Fruit fly (Drosophila melanogaster): ENCODE results near the gene ringer.

ringer gene

DNA sequence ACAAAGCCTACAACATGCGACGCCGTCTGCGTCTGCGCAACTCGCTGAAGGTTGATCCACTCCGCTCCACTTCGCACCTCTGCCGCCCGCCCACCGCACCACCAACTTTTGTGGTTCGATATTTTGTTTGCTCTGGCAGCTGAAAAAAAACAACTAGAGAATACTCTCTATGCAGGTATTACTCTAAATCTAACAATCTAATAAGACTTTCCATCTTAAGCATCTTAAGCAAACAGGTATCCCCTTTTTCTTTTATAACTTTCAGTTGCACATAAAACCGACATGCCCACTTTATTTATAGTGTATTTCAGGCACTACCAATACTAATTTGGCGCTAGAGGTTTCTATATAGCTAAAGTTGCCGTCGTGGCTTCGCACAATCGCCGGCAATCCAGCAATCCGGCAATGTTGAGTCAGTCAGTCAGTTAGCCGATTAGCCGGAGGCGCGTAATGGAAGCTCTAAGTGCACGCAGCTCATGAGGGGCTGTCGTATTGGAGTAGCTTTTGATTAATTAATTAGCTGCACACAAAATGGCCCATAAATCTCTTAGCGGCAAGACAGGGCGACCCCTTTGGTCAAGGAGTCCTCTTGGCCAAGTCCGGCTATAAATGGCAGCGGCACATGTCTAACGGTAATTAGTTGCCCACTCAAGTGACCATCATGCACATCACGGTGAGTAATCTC is 30.9 kb downstream of the ringer start, which contains the start of gene CG13058 (continued):
- peak; percentile 45 for TF ChIP-seq CG12942 (GFP tag; optimal IDR thresholded peaks at IDR 0.05)
- peak; percentile 44 for TF ChIP-seq ttk (GFP tag; IDR thresholded peaks at IDR 0.05)
- peak; percentile 72 for TF ChIP-seq CG13296 (GFP tag; optimal IDR thresholded peaks at IDR 0.05)
- TF ChIP-seq esg (GFP tag; conservative IDR thresholded peaks at IDR 0.05): peak; percentile 81
- TF ChIP-seq hb (GFP tag; IDR thresholded peaks at IDR 0.05; ENCODE audit: partially characterized antibody): no peak
- TF ChIP-seq H2.0 (GFP tag; IDR thresholded peaks at IDR 0.05): peak; percentile 81
- no peak for TF ChIP-seq vnd (GFP tag; IDR thresholded peaks at IDR 0.05; ENCODE audit: partially characterized antibody)
- no peak for TF ChIP-seq ac (GFP tag; optimal IDR thresholded peaks at IDR 0.05)
- TF ChIP-seq ewg (GFP tag; optimal IDR thresholded peaks at IDR 0.05): peak; percentile 3
- TF ChIP-seq CG10565 (GFP tag; optimal IDR thresholded peaks at IDR 0.05): no peak
- TF ChIP-seq CG5180 (GFP tag; optimal IDR thresholded peaks at IDR 0.05): peak; percentile 57
- peak; percentile 25 for TF ChIP-seq tin (GFP tag; optimal IDR thresholded peaks at IDR 0.05)
- no peak for TF ChIP-seq kay (GFP tag; optimal IDR thresholded peaks at IDR 0.05)
- TF ChIP-seq CG10462 (GFP tag; optimal IDR thresholded peaks at IDR 0.05): no peak
- TF ChIP-seq CG1233 (GFP tag; optimal IDR thresholded peaks at IDR 0.05): no peak
- peak; percentile 38 for TF ChIP-seq CG9727 (GFP tag; optimal IDR thresholded peaks at IDR 0.05)
- no peak for TF ChIP-seq exex (tag; optimal IDR thresholded peaks at IDR 0.05)
- peak; percentile 29 for TF ChIP-seq CG12155 (GFP tag; optimal IDR thresholded peaks at IDR 0.05)
- peak; percentile 60; the same call in 2 of the 3 replicates for TF ChIP-seq CG17361 (GFP tag; IDR thresholded peaks at IDR 0.05)
- no peak for TF ChIP-seq sqz (GFP tag; optimal IDR thresholded peaks at IDR 0.05)
- peak; percentile 76 for TF ChIP-seq CG14050 (GFP tag; IDR thresholded peaks at IDR 0.05)
- TF ChIP-seq Lpt (GFP tag; optimal IDR thresholded peaks at IDR 0.05): no peak
- no peak for TF ChIP-seq prd (optimal IDR thresholded peaks at IDR 0.05)
- no peak; the same call in 2 of the 3 replicates for TF ChIP-seq prd (GFP tag; IDR thresholded peaks at IDR 0.05)
- peak; percentile 69 for TF ChIP-seq CG7556 (GFP tag; optimal IDR thresholded peaks at IDR 0.05)
- no peak for TF ChIP-seq gro (GFP tag; optimal IDR thresholded peaks at IDR 0.05)
- no peak for TF ChIP-seq CG3995 (GFP tag; optimal IDR thresholded peaks at IDR 0.05)
- TF ChIP-seq Hr3 (GFP tag; optimal IDR thresholded peaks at IDR 0.05): peak; percentile 48
- TF ChIP-seq sens-2 (GFP tag; IDR thresholded peaks at IDR 0.05): peak; percentile 52
- peak; percentile 75 for TF ChIP-seq ci (GFP tag; IDR thresholded peaks at IDR 0.05)
- TF ChIP-seq CG30403 (GFP tag; optimal IDR thresholded peaks at IDR 0.05): peak; percentile 61
- no peak for TF ChIP-seq mld (GFP tag; IDR thresholded peaks at IDR 0.05; ENCODE audit: partially characterized antibody)
- no peak for TF ChIP-seq hbn (GFP tag; IDR thresholded peaks at IDR 0.05; ENCODE audit: partially characterized antibody)
- TF ChIP-seq crp (GFP tag; optimal IDR thresholded peaks at IDR 0.05): peak in 1 of 2 experiments; percentile 15
- peak; percentile 55 for TF ChIP-seq CG10209 (GFP tag; optimal IDR thresholded peaks at IDR 0.05)
- peak; percentile 92 for TF ChIP-seq D19A (tag; optimal IDR thresholded peaks at IDR 0.05)
- TF ChIP-seq CG11504 (tag; optimal IDR thresholded peaks at IDR 0.05): peak; percentile 83
- TF ChIP-seq org-1 (GFP tag; optimal IDR thresholded peaks at IDR 0.05): peak; percentile 50
- TF ChIP-seq vfl (GFP tag; optimal IDR thresholded peaks at IDR 0.05): peak; percentile 14
- peak; percentile 70 for TF ChIP-seq CG8924 (tag; optimal IDR thresholded peaks at IDR 0.05)
- TF ChIP-seq sr (GFP tag; IDR thresholded peaks at IDR 0.05): no peak
- TF ChIP-seq ara (GFP tag; IDR thresholded peaks at IDR 0.05): no peak
- TF ChIP-seq Elba2 (GFP tag; optimal IDR thresholded peaks at IDR 0.05): no peak
- peak; percentile 55; the same call in 1 of the 3 replicates for TF ChIP-seq Optix (GFP tag; IDR thresholded peaks at IDR 0.05)
- no peak for TF ChIP-seq CG17568 (GFP tag; optimal IDR thresholded peaks at IDR 0.05)
- TF ChIP-seq pho (GFP tag; optimal IDR thresholded peaks at IDR 0.05): peak; percentile 53
- TF ChIP-seq da (GFP tag; optimal IDR thresholded peaks at IDR 0.05): no peak
- TF ChIP-seq CG15011 (GFP tag; optimal IDR thresholded peaks at IDR 0.05): peak; percentile 13
- no peak for TF ChIP-seq gfzf (GFP tag; optimal IDR thresholded peaks at IDR 0.05)
- peak; percentile 59 for TF ChIP-seq Fer3 (tag; optimal IDR thresholded peaks at IDR 0.05)

Measured in whole organism, embryonic.